Fruit fly (Drosophila melanogaster) whole organism, embryonic: ENCODE measurements around the gene siz.
A peak's percentile ranks its signal among the peaks of the same experiment; 100 is the strongest.

Source experiments
- Bgb ChIP-seq: fragments of 200-800 bp; sonication (Bioruptor generic); IDR thresholded peaks from 2 replicates; pipeline ENCODE4 v1.3.6; 2022; ENCODE audit warnings: missing biosample characterization, missing genetic modification characterization; ENCODE audit not compliant: partially characterized antibody
- C15 ChIP-seq: fragments of 200-800 bp; sonication (Bioruptor generic); IDR thresholded peaks from 3 replicates; pipeline ENCODE4 v1.3.6; 2022; ENCODE audit warnings: missing biosample characterization, missing genetic modification characterization
- CG10147 ChIP-seq: fragments of 200-800 bp; sonication (Bioruptor generic); optimal IDR thresholded peaks from 2 replicates; lab custom pipeline; 2019; ENCODE audit warnings: missing biosample characterization, mild to moderate bottlenecking, missing genetic modification characterization, moderate library complexity
- CG10209 ChIP-seq: fragments of 200-800 bp; sonication (Bioruptor generic); optimal IDR thresholded peaks from 3 replicates; lab custom pipeline; 2017; ENCODE audit warnings: missing biosample characterization, mild to moderate bottlenecking, missing genetic modification characterization, missing genetic modification reagents
- CG10267 ChIP-seq: fragments of 200-800 bp; sonication (Bioruptor generic); optimal IDR thresholded peaks from 2 replicates; lab custom pipeline; 2018; ENCODE audit warnings: missing biosample characterization, mild to moderate bottlenecking, missing genetic modification characterization, moderate library complexity
- CG10274 ChIP-seq: fragments of 200-800 bp; sonication (Bioruptor generic); optimal IDR thresholded peaks from 3 replicates; lab custom pipeline; 2017; ENCODE audit warnings: missing biosample characterization, mild to moderate bottlenecking, missing genetic modification characterization
- CG10565 ChIP-seq: fragments of 200-800 bp; sonication (Bioruptor generic); optimal IDR thresholded peaks from 3 replicates; lab custom pipeline; 2016; ENCODE audit warnings: missing biosample characterization, mild to moderate bottlenecking, missing genetic modification characterization
- CG10979 ChIP-seq: fragments of 200-800 bp; sonication (Bioruptor generic); optimal IDR thresholded peaks from 2 replicates; lab custom pipeline; 2018; ENCODE audit warnings: missing biosample characterization, mild to moderate bottlenecking, missing genetic modification characterization, moderate library complexity
- CG11398 ChIP-seq: fragments of 200-800 bp; sonication (Bioruptor generic); optimal IDR thresholded peaks from 2 replicates; lab custom pipeline; 2016; ENCODE audit warnings: missing biosample characterization, missing genetic modification characterization
- CG11456 ChIP-seq: fragments of 200-800 bp; sonication (Bioruptor generic); IDR thresholded peaks from 3 replicates; pipeline ENCODE4 v1.3.6; 2022; ENCODE audit warnings: missing biosample characterization, missing genetic modification characterization
- CG12942 ChIP-seq: fragments of 200-800 bp; sonication (Bioruptor generic); optimal IDR thresholded peaks from 3 replicates; lab custom pipeline; 2016; ENCODE audit warnings: missing biosample characterization, missing genetic modification characterization
- CG14710 ChIP-seq: fragments of 200-800 bp; sonication (Bioruptor generic); optimal IDR thresholded peaks from 3 replicates; lab custom pipeline; 2019; ENCODE audit warnings: missing biosample characterization, mild to moderate bottlenecking, missing genetic modification characterization, moderate library complexity
- CG14860 ChIP-seq: fragments of 200-800 bp; sonication (Bioruptor generic); IDR thresholded peaks from 3 replicates; pipeline ENCODE4 v1.3.6; 2022; ENCODE audit warnings: missing biosample characterization, missing genetic modification characterization; ENCODE audit not compliant: partially characterized antibody
- CG16813 ChIP-seq: fragments of 200-800 bp; sonication (Bioruptor generic); IDR thresholded peaks from 3 replicates; pipeline ENCODE4 v1.3.6; 2022; ENCODE audit warnings: missing biosample characterization, missing genetic modification characterization; ENCODE audit not compliant: partially characterized antibody
- CG17568 ChIP-seq: fragments of 200-800 bp; sonication (Bioruptor generic); optimal IDR thresholded peaks from 2 replicates; lab custom pipeline; 2018; ENCODE audit warnings: missing biosample characterization, mild to moderate bottlenecking, missing genetic modification characterization, moderate library complexity
- CG17802 ChIP-seq: fragments of 200-800 bp; sonication (Bioruptor generic); optimal IDR thresholded peaks from 2 replicates; lab custom pipeline; 2018; ENCODE audit warnings: missing biosample characterization, mild to moderate bottlenecking, missing genetic modification characterization, moderate library complexity
- CG17912 ChIP-seq: fragments of 200-800 bp; sonication (Bioruptor generic); optimal IDR thresholded peaks from 2 replicates; lab custom pipeline; 2018; ENCODE audit warnings: missing biosample characterization, mild to moderate bottlenecking, missing genetic modification characterization
- CG1792 ChIP-seq: fragments of 200-800 bp; sonication (Bioruptor generic); optimal IDR thresholded peaks from 2 replicates; lab custom pipeline; 2016; ENCODE audit warnings: missing biosample characterization, missing genetic modification characterization
- CG18599 ChIP-seq: fragments of 200-800 bp; sonication (Bioruptor generic); optimal IDR thresholded peaks from 3 replicates; lab custom pipeline; 2017; ENCODE audit warnings: missing biosample characterization, missing genetic modification characterization, mild to moderate bottlenecking, moderate library complexity, missing genetic modification reagents
- CG2129 ChIP-seq: fragments of 200-800 bp; sonication (Bioruptor generic); IDR thresholded peaks from 2 replicates; pipeline ENCODE4 v1.3.6; 2022; ENCODE audit warnings: missing biosample characterization, missing genetic modification characterization; ENCODE audit not compliant: partially characterized antibody
- CG2678 ChIP-seq: fragments of 200-800 bp; sonication (Bioruptor generic); optimal IDR thresholded peaks from 3 replicates; lab custom pipeline; 2019; ENCODE audit warnings: missing biosample characterization, mild to moderate bottlenecking, missing genetic modification characterization, moderate library complexity
- CG30403 ChIP-seq: fragments of 200-800 bp; sonication (Bioruptor generic); optimal IDR thresholded peaks from 3 replicates; lab custom pipeline; 2016; ENCODE audit warnings: missing biosample characterization, missing genetic modification characterization
- CG4360 ChIP-seq: fragments of 200-800 bp; sonication (Bioruptor generic); IDR thresholded peaks from 2 replicates; pipeline ENCODE4 v1.3.6; 2022; ENCODE audit warnings: missing biosample characterization, missing genetic modification characterization
- CG4617 ChIP-seq: fragments of 200-800 bp; sonication (Bioruptor generic); optimal IDR thresholded peaks from 3 replicates; lab custom pipeline; 2016; ENCODE audit warnings: missing biosample characterization, missing genetic modification characterization, borderline replicate concordance
- CG4854 ChIP-seq: fragments of 200-800 bp; sonication (Bioruptor generic); optimal IDR thresholded peaks from 2 replicates; lab custom pipeline; 2016; ENCODE audit warnings: missing biosample characterization, missing genetic modification characterization, inconsistent platforms
- CG5180 ChIP-seq: fragments of 200-800 bp; sonication (Bioruptor generic); optimal IDR thresholded peaks from 3 replicates; lab custom pipeline; 2017; ENCODE audit warnings: missing biosample characterization, missing genetic modification characterization, mild to moderate bottlenecking, moderate library complexity, missing genetic modification reagents
- CG6854 ChIP-seq: fragments of 200-800 bp; sonication (Bioruptor generic); optimal IDR thresholded peaks from 3 replicates; lab custom pipeline; 2017; ENCODE audit warnings: missing biosample characterization, mild to moderate bottlenecking, missing genetic modification characterization
- CG7963 ChIP-seq: fragments of 200-800 bp; sonication (Bioruptor generic); IDR thresholded peaks from 3 replicates; pipeline ENCODE4 v1.3.6; 2022; ENCODE audit warnings: missing biosample characterization, missing genetic modification characterization; ENCODE audit not compliant: partially characterized antibody
- CG8388 ChIP-seq: fragments of 200-800 bp; sonication (Bioruptor generic); optimal IDR thresholded peaks from 2 replicates; lab custom pipeline; 2019; ENCODE audit warnings: missing biosample characterization, mild to moderate bottlenecking, missing genetic modification characterization, moderate library complexity
- Chrac-16 ChIP-seq: fragments of 200-800 bp; sonication (Bioruptor generic); optimal IDR thresholded peaks from 3 replicates; lab custom pipeline; 2016; ENCODE audit warnings: missing biosample characterization, missing genetic modification characterization
- D19B ChIP-seq: fragments of 200-800 bp; sonication (Bioruptor generic); optimal IDR thresholded peaks from 2 replicates; lab custom pipeline; 2017; ENCODE audit warnings: missing biosample characterization, mild to moderate bottlenecking, missing genetic modification characterization
- Dad ChIP-seq: fragments of 200-800 bp; sonication (Bioruptor generic); optimal IDR thresholded peaks from 3 replicates; lab custom pipeline; 2016; ENCODE audit warnings: missing biosample characterization, missing genetic modification characterization
- Drgx ChIP-seq: fragments of 200-800 bp; sonication (Bioruptor generic); IDR thresholded peaks from 2 replicates; pipeline ENCODE4 v1.3.6; 2022; ENCODE audit warnings: missing biosample characterization, missing genetic modification characterization
- E2f1 ChIP-seq: fragments of 200-800 bp; sonication (Bioruptor generic); IDR thresholded peaks from 2 replicates; pipeline ENCODE4 v1.3.6; 2022; ENCODE audit warnings: missing biosample characterization, missing genetic modification characterization
- Fer2 ChIP-seq: fragments of 200-800 bp; sonication (Bioruptor generic); optimal IDR thresholded peaks from 2 replicates; lab custom pipeline; 2018; ENCODE audit warnings: missing biosample characterization, mild to moderate bottlenecking, missing genetic modification characterization, moderate library complexity
- H2.0 ChIP-seq: fragments of 200-800 bp; sonication (Bioruptor generic); IDR thresholded peaks from 2 replicates; pipeline ENCODE4 v1.3.6; 2022; ENCODE audit warnings: missing biosample characterization, missing genetic modification characterization
- Hr39 ChIP-seq: fragments of >200 bp; optimal IDR thresholded peaks from 2 replicates; lab custom pipeline; 2017
- PHDP ChIP-seq: fragments of 200-800 bp; sonication (Bioruptor generic); optimal IDR thresholded peaks from 3 replicates; lab custom pipeline; 2018; ENCODE audit warnings: missing biosample characterization, mild to moderate bottlenecking, missing genetic modification characterization, moderate library complexity
- abd-A ChIP-seq: fragments of 200-800 bp; sonication (Bioruptor generic); optimal IDR thresholded peaks from 3 replicates; lab custom pipeline; 2019; ENCODE audit warnings: missing biosample characterization, mild to moderate bottlenecking, missing genetic modification characterization, moderate library complexity
- gcm ChIP-seq: fragments of 200-800 bp; sonication (Bioruptor generic); optimal IDR thresholded peaks from 2 replicates; lab custom pipeline; 2019; ENCODE audit warnings: missing biosample characterization, mild to moderate bottlenecking, missing genetic modification characterization, moderate library complexity
- gcm2 ChIP-seq: fragments of 200-800 bp; sonication (Bioruptor generic); optimal IDR thresholded peaks from 2 replicates; lab custom pipeline; 2016; ENCODE audit warnings: missing biosample characterization, missing genetic modification characterization
- hkb ChIP-seq, 2 experiments: fragments of 200-800 bp in 1 of 2; fragments of >200 bp in 1 of 2; sonication (Bioruptor generic) in 1 of 2; IDR thresholded peaks in 1 of 2; optimal IDR thresholded peaks in 1 of 2; 2 replicates each; pipeline versions ENCODE4 v1.3.6 to Lab custom; 2017 to 2022; ENCODE audit warnings: missing biosample characterization in 1 of 2, missing genetic modification characterization in 1 of 2
- ind ChIP-seq: fragments of 200-800 bp; sonication (Bioruptor generic); optimal IDR thresholded peaks from 3 replicates; lab custom pipeline; 2016; ENCODE audit warnings: missing biosample characterization, missing genetic modification characterization
- kah ChIP-seq: fragments of 200-800 bp; sonication (Bioruptor generic); optimal IDR thresholded peaks from 2 replicates; lab custom pipeline; 2018; ENCODE audit warnings: missing biosample characterization, mild to moderate bottlenecking, missing genetic modification characterization
- maf-S ChIP-seq: fragments of 200-800 bp; sonication (Bioruptor generic); optimal IDR thresholded peaks from 2 replicates; lab custom pipeline; 2016; ENCODE audit warnings: missing biosample characterization, missing genetic modification characterization
- mld ChIP-seq: fragments of 200-800 bp; sonication (Bioruptor generic); IDR thresholded peaks from 3 replicates; pipeline ENCODE4 v1.3.6; 2022; ENCODE audit warnings: missing biosample characterization, missing genetic modification characterization; ENCODE audit not compliant: partially characterized antibody
- p53 ChIP-seq: fragments of 200-800 bp; sonication (Bioruptor generic); optimal IDR thresholded peaks from 2 replicates; lab custom pipeline; 2016; ENCODE audit warnings: missing biosample characterization, missing genetic modification characterization
- tin ChIP-seq: fragments of 200-800 bp; sonication (Bioruptor generic); optimal IDR thresholded peaks from 3 replicates; lab custom pipeline; 2016; ENCODE audit warnings: missing biosample characterization, missing genetic modification characterization
- trh ChIP-seq: fragments of 200-800 bp; sonication (Bioruptor generic); optimal IDR thresholded peaks from 2 replicates; lab custom pipeline; 2016; ENCODE audit warnings: missing biosample characterization, missing genetic modification characterization

siz gene

dm6 chr3L:21037404-21037803 lies 3.1 kb downstream of the siz start (continued):
- no peak for TF ChIP-seq CG16813
- TF ChIP-seq CG10147 (GFP tag; lab: Kevin White, UChicago), result peak; percentile 71
- peak; percentile 40 for TF ChIP-seq kah (GFP tag; lab: Kevin White, UChicago)
- TF ChIP-seq CG2678, result peak; percentile 91
- TF ChIP-seq Bgb (GFP tag; lab: Robert Waterston, UW), result no peak
- TF ChIP-seq CG7963 (GFP tag; lab: Robert Waterston, UW), result no peak
- peak; percentile 89 for TF ChIP-seq PHDP (tag; lab: Kevin White, UChicago)
- peak; percentile 35 for TF ChIP-seq D19B (GFP tag; lab: Kevin White, UChicago)
- peak; percentile 73 for TF ChIP-seq CG17568 (GFP tag; lab: Kevin White, UChicago)
- peak; percentile 81 for TF ChIP-seq CG30403
- peak; percentile 93 for TF ChIP-seq gcm (GFP tag; lab: Kevin White, UChicago)
- TF ChIP-seq CG10565 (GFP tag; lab: Kevin White, UChicago), result no peak
- TF ChIP-seq CG17802 (tag; lab: Kevin White, UChicago), result peak; percentile 52
- TF ChIP-seq CG14860, result no peak
- TF ChIP-seq CG12942, result peak; percentile 74
- peak; percentile 69; the same call in 1 of the 2 replicates for TF ChIP-seq Drgx (GFP tag; lab: Robert Waterston, UW)
- TF ChIP-seq ind, result peak; percentile 75
- TF ChIP-seq E2f1, result peak; percentile 58; the same call in 1 of the 2 replicates
- no peak for TF ChIP-seq mld (GFP tag; lab: Robert Waterston, UW)
- TF ChIP-seq CG6854 (GFP tag; lab: Kevin White, UChicago), result no peak
- TF ChIP-seq p53 (GFP tag; lab: Kevin White, UChicago), result no peak
- TF ChIP-seq CG1792 (GFP tag; lab: Kevin White, UChicago), result no peak
- peak; percentile 7 for TF ChIP-seq CG5180
- TF ChIP-seq CG2129 (GFP tag; lab: Robert Waterston, UW), result no peak
- peak; percentile 39 for TF ChIP-seq Fer2 (tag; lab: Kevin White, UChicago)
- TF ChIP-seq CG4360 (GFP tag; lab: Robert Waterston, UW), result peak; percentile 38; the same call in 1 of the 2 replicates
- TF ChIP-seq CG4854, result peak; percentile 51
- peak; percentile 46 for TF ChIP-seq CG10274
- peak; percentile 78 for TF ChIP-seq CG10209 (GFP tag; lab: Kevin White, UChicago)
- peak; percentile 54 for TF ChIP-seq maf-S (GFP tag; lab: Kevin White, UChicago)
- TF ChIP-seq CG10267 (tag; lab: Kevin White, UChicago), result peak; percentile 82
- peak; percentile 66 for TF ChIP-seq tin
- TF ChIP-seq CG8388 (GFP tag; lab: Kevin White, UChicago), result peak; percentile 87
- TF ChIP-seq C15, result peak; percentile 60; the same call in 1 of the 3 replicates
- TF ChIP-seq Hr39 (lab: Kevin White, UChicago), result no peak
- TF ChIP-seq H2.0, result peak; percentile 75
- TF ChIP-seq gcm2 (GFP tag; lab: Kevin White, UChicago), result no peak
- TF ChIP-seq CG14710 (tag; lab: Kevin White, UChicago), result peak; percentile 81
- peak; percentile 80 for TF ChIP-seq CG18599 (GFP tag; lab: Kevin White, UChicago)
- no peak for TF ChIP-seq hkb (optimal IDR thresholded peaks at IDR 0.05; lab: Kevin White, UChicago)
- TF ChIP-seq hkb (GFP tag; IDR thresholded peaks at IDR 0.05; lab: Robert Waterston, UW), result peak; percentile 86
- peak; percentile 68 for TF ChIP-seq Chrac-16 (GFP tag; lab: Kevin White, UChicago)
- TF ChIP-seq Dad (GFP tag; lab: Kevin White, UChicago), result peak; percentile 50
- peak; percentile 38 for TF ChIP-seq CG4617
- no peak for TF ChIP-seq abd-A
- TF ChIP-seq CG10979 (tag; lab: Kevin White, UChicago), result peak; percentile 84
- TF ChIP-seq CG11398 (GFP tag; lab: Kevin White, UChicago), result peak; percentile 51
- TF ChIP-seq CG17912, result no peak
- no peak; the same call in 2 of the 3 replicates for TF ChIP-seq CG11456 (GFP tag; lab: Robert Waterston, UW)
- TF ChIP-seq trh (GFP tag; lab: Kevin White, UChicago), result peak; percentile 44
